Worm (Caenorhabditis elegans): ENCODE measurements around the gene rpia-1.

Gene rpia-1

DNA sequence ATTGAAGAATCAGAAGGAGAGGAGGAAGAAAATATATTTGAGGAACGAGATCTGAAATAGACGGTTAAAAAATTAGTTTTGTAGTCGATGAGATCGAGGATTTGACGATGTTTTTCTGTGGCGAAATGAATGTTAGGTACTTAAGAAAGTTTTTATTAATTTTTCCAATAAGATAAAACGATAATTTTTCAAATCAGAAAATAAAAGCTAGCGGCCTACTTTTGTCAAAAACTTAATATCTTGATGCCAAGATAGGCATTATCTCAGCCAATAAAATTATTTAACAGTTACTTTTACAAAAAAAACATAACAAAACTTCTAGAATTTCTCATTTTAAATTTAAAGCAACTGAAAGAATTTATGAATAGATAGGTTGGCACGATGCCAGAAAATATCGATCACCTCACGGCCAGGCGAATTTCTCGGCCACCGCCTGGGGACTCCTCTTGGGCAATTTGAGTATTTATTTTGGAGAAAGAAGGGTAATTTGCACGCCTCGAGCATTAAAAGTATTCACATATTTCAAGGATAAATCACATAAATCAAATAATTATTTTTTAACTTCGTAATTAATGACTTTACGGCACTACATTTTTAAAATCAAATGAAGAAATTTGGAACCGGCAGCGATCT lies 35.1 kb upstream of the rpia-1 start, which contains the start of gene fubl-2 (continued):
- TF ChIP-seq hlh-13 (GFP tag; optimal IDR thresholded peaks at IDR 0.05): no peak
- peak; percentile 42 for TF ChIP-seq zip-5 (tag; optimal IDR thresholded peaks at IDR 0.05)
- peak; percentile 54 for TF ChIP-seq tbx-7 (tag; optimal IDR thresholded peaks at IDR 0.05)
- no peak for TF ChIP-seq madf-2 (tag; optimal IDR thresholded peaks at IDR 0.05)
- no peak for TF ChIP-seq nhr-11 (tag; optimal IDR thresholded peaks at IDR 0.05)
- TF ChIP-seq rnt-1 (tag; optimal IDR thresholded peaks at IDR 0.05): peak; percentile 18
- no peak for TF ChIP-seq unc-3 (GFP tag; conservative IDR thresholded peaks at IDR 0.05)
- no peak for TF ChIP-seq unc-3 (tag; optimal IDR thresholded peaks at IDR 0.05)
- TF ChIP-seq sox-4 (tag; optimal IDR thresholded peaks at IDR 0.05): no peak
- TF ChIP-seq C38D4.7 (GFP tag; optimal IDR thresholded peaks at IDR 0.05): no peak
- TF ChIP-seq ama-1 (optimal IDR thresholded peaks at IDR 0.05): no peak
- TF ChIP-seq nfya-1 (tag; optimal IDR thresholded peaks at IDR 0.05): no peak
- TF ChIP-seq ttx-3 (tag; optimal IDR thresholded peaks at IDR 0.05): no peak
- TF ChIP-seq ceh-19 (GFP tag; optimal IDR thresholded peaks at IDR 0.05): no peak
- no peak for TF ChIP-seq mec-3 (tag; optimal IDR thresholded peaks at IDR 0.05; ENCODE audit: borderline replicate concordance)
- no peak for TF ChIP-seq syd-9 (tag; optimal IDR thresholded peaks at IDR 0.05)
- no peak for TF ChIP-seq ceh-22 (tag; optimal IDR thresholded peaks at IDR 0.05)
- peak; percentile 3 for TF ChIP-seq F13H6.1 (tag; optimal IDR thresholded peaks at IDR 0.05)
- TF ChIP-seq ref-2 (tag; optimal IDR thresholded peaks at IDR 0.05): peak; percentile 15
- TF ChIP-seq ztf-16 (tag; optimal IDR thresholded peaks at IDR 0.05): no peak
- no peak for TF ChIP-seq nhr-232 (tag; optimal IDR thresholded peaks at IDR 0.05)
- no peak for TF ChIP-seq pros-1 (tag; optimal IDR thresholded peaks at IDR 0.05)
- TF ChIP-seq pag-3 (tag; optimal IDR thresholded peaks at IDR 0.05; ENCODE audit: borderline replicate concordance): no peak
- TF ChIP-seq hlh-30 (tag; optimal IDR thresholded peaks at IDR 0.05; ENCODE audit: insufficient read depth): no peak
- no peak for TF ChIP-seq npax-4 (tag; optimal IDR thresholded peaks at IDR 0.05)
- peak; percentile 90 for TF ChIP-seq ceh-31 (tag; optimal IDR thresholded peaks at IDR 0.05)
- peak; percentile 34 for TF ChIP-seq ceh-34 (tag; optimal IDR thresholded peaks at IDR 0.05)
- TF ChIP-seq elt-4 (tag; optimal IDR thresholded peaks at IDR 0.05): no peak
- no peak for TF ChIP-seq ceh-6 (GFP tag; optimal IDR thresholded peaks at IDR 0.05)
- TF ChIP-seq ceh-30 (tag; optimal IDR thresholded peaks at IDR 0.05): no peak
- peak; percentile 82 for TF ChIP-seq ceh-2 (tag; optimal IDR thresholded peaks at IDR 0.05)
- TF ChIP-seq ceh-9 (tag; optimal IDR thresholded peaks at IDR 0.05): no peak
- TF ChIP-seq K09A11.1 (tag; optimal IDR thresholded peaks at IDR 0.05; ENCODE audit: insufficient read depth): no peak
- no peak for TF ChIP-seq che-1 (tag; optimal IDR thresholded peaks at IDR 0.05)
- TF ChIP-seq lim-6 (tag; optimal IDR thresholded peaks at IDR 0.05): no peak
- TF ChIP-seq odd-2 (tag; optimal IDR thresholded peaks at IDR 0.05): no peak
- no peak for TF ChIP-seq dve-1 (tag; optimal IDR thresholded peaks at IDR 0.05)
- TF ChIP-seq unc-42 (tag; optimal IDR thresholded peaks at IDR 0.05): peak; percentile 16
- TF ChIP-seq pax-1 (tag; optimal IDR thresholded peaks at IDR 0.05): no peak

- TF ChIP-seq sdc-2 (tag; optimal IDR thresholded peaks at IDR 0.05): no peak
- TF ChIP-seq ceh-19 (GFP tag; optimal IDR thresholded peaks at IDR 0.05): no peak
- TF ChIP-seq eyg-1 (tag; optimal IDR thresholded peaks at IDR 0.05): no peak
- TF ChIP-seq nfya-1 (tag; optimal IDR thresholded peaks at IDR 0.05): no peak
- TF ChIP-seq tbx-2 (tag; optimal IDR thresholded peaks at IDR 0.05): no peak
- TF ChIP-seq ceh-18 (tag; optimal IDR thresholded peaks at IDR 0.05): no peak
- TF ChIP-seq unc-55 (GFP tag; optimal IDR thresholded peaks at IDR 0.05): no peak
- TF ChIP-seq dve-1 (tag; optimal IDR thresholded peaks at IDR 0.05): no peak
- no peak for TF ChIP-seq T23F11.4 (GFP tag; optimal IDR thresholded peaks at IDR 0.05)
- TF ChIP-seq fkh-10 (GFP tag; optimal IDR thresholded peaks at IDR 0.05): no peak
Measured at ce11 chrIII:7090545-7090944, 32.4 kb upstream of the rpia-1 start, which contains the start of gene ZK418.10. ZK418.10 (minus strand) TSS chrIII:7090692.

All from whole organism, late embryonic.